Fruit fly (Drosophila melanogaster) S2 (cell line): Measurements from ENCODE around the gene Hrs.

Experiments used
- CG8478 ChIP-seq: fragments of >200 bp; optimal IDR thresholded peaks from 2 replicates; lab custom pipeline; 2018
- CTCF ChIP-seq, 2 experiments: fragments of >200 bp; optimal IDR thresholded peaks; 2 replicates each; lab custom pipeline; 2018

dm6 chr2L:2749144-2749766 is 9.5 kb downstream of the Hrs start:
- TF ChIP-seq CG8478 (lab: Kevin White, UChicago) (no peak), CTCF (optimal IDR thresholded peaks at IDR 0.05; lab: Kevin White, UChicago) (no peak)
